Worm (Caenorhabditis elegans) whole organism, L4/young adult: ENCODE results near the gene dlst-1.

Experiments used
- W03F9.2 ChIP-seq: fragments of 150-350 bp; optimal IDR thresholded peaks from 2 replicates; lab custom pipeline; 2014; ENCODE audit warnings: missing biosample characterization, missing genetic modification characterization
- dao-5 ChIP-seq: sonication (generic microtip); optimal IDR thresholded peaks from 2 replicates; lab custom pipeline; 2016; ENCODE audit warnings: missing genotype, missing genetic modification characterization, moderate library complexity, missing compliant biosample characterization
- him-1 ChIP-seq: sonication (generic microtip); optimal IDR thresholded peaks from 2 replicates; lab custom pipeline; 2016; ENCODE audit warnings: missing genotype, missing genetic modification reagents, missing genetic modification characterization, missing compliant biosample characterization

Gene dlst-1

DNA sequence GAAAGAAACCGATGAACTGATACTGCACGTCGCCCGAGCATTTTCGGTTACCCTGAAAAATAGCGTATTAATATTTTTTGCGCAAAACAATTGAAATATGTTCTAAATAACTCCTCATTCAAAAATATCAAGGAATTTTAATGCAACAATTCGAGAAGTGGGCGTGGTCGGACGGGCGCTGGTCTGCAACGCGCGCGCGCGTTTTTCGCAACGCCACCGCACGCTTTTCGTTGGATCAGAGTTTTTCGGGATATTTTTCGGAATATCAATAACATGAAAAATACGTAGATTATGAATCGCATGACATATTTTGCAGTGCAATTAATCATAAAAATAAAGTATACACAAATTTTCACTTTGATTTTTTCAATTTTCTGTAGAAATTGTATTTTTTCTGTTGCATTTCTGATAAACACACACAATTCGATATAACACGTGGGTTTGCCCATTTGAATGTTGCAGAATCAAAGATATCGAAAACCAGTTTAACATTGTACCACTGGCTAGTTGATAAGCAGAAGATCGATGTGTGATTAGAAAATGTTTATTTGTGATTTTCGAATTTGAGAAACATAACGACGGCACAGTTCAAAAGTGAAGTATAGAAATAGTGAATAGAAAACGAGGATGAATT lies at the start of gene dlst-1:
Gene dlst-1, minus strand, starts transcription at position 52 of the 634 bp plus-strand sequence.
- no peak for TF ChIP-seq him-1 (tag; lab: Kevin White, UChicago)
- no peak for TF ChIP-seq W03F9.2 (tag; lab: Kevin White, UChicago)
- TF ChIP-seq dao-5: no peak

DNA sequence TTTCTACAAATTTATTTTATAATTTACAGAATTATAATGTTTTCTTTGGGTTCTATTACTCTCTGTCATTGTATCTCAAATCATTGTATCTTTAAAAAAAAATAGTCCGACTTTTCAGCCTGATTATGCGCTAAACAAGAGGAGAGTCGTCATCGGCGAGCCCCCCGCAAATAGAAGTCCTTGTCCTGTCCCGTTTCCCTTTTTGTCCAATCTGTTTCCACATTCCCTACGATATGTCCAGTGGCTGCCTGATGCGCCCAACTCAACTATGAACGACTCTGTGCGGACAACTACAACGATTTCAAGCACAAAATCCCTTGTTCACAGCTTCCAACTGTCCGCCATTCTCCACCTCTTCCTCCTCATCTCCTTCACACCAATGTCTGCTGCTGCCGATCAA lies 49.1 kb upstream of the dlst-1 start, which contains the start of gene dbl-1:
Gene dbl-1, plus strand, starts transcription at position 119 of the 400 bp plus-strand sequence.
- TF ChIP-seq W03F9.2 (tag; lab: Kevin White, UChicago) (no peak), him-1 (tag; lab: Kevin White, UChicago) (no peak), dao-5 (no peak)

ce11 chrV:6753257-6753656 lies 44.4 kb upstream of the dlst-1 start:
- TF ChIP-seq him-1 (tag; lab: Kevin White, UChicago): no peak
- TF ChIP-seq W03F9.2 (tag; lab: Kevin White, UChicago): no peak
- TF ChIP-seq dao-5: no peak

DNA sequence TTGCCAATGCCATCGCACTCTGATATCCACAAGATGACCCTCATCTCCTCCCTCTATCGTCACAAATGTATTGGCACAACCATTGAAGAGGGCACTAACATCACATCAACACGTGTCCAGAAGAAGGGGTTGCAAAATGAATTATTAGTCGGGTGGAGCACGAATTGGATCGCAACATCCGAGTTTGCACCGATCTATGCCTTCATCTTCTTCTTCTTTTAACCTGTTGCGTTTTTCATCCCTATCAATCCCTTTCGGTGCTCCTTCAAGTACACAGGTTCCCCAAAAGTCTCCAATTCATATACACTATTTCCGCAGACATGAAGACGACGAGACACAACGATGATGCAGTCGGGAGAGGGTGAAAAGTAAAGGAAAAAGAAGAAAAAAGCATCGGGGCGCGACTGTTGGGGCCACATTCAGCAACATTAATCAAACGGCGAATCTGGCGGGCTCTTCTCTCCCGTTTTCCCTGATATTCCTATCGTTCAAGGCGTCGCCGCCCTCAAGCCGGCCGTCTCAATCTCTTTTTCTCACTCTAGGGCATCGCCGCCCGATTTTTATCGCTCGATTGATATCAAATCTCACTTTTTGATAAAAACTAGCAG lies 42.7 kb upstream of the dlst-1 start:
- no peak for TF ChIP-seq him-1 (tag; lab: Kevin White, UChicago)

- TF ChIP-seq dao-5 (no peak), him-1 (tag; lab: Kevin White, UChicago) (no peak), W03F9.2 (tag; lab: Kevin White, UChicago) (no peak)
These were observed 35.9 kb upstream of the dlst-1 start, which contains the start of gene T25F10.3 for ce11 chrV:6744774-6745173. TSS of gene T25F10.3 (plus strand) at chrV:6745081.

DNA sequence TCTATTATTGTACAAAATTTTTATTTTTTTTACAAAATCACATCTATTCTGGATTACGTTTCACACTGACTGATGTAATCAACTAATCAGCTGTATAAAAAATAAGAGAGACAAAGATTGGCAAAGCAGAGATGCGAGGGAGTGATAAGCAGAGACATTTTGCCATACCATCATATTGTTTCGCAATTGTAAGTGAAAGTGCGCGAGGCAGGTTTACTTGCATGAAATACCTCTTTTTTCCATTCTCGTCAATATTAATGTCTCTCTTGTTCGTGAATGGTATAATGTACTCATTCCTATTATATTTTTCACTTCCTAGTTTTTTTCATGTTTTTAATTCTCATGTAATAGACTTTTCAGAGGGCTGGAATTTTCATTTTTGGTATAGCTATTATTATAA lies 28.0 kb upstream of the dlst-1 start:
- TF ChIP-seq W03F9.2 (tag; lab: Kevin White, UChicago): no peak
- no peak for TF ChIP-seq him-1 (tag; lab: Kevin White, UChicago)
- no peak for TF ChIP-seq dao-5

- TF ChIP-seq him-1 (tag; lab: Kevin White, UChicago): no peak
- no peak for TF ChIP-seq dao-5
- TF ChIP-seq W03F9.2 (tag; lab: Kevin White, UChicago): no peak
These were observed 27.2 kb upstream of the dlst-1 start for ce11 chrV:6736108-6736507.

DNA sequence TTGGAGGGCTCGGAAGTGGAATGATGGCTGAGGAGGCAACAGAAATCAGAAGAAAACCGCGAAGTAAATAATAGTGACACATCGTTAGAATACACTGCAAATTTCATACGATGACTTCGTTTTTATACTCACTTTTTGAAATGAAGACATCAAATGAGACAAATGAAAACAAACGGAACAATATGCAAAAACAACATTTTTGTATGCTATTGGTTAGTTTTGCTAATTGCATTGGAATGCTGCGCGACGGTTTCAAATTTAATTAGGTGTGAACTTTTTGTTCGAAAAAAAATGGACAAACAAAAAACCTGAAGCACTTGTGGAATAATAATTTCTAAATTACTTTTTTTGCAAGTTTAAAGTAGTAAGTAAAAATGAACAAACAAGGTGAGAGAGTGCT lies 24.1 kb upstream of the dlst-1 start, which contains the start of gene grl-8:
Gene grl-8, minus strand, starts transcription at position 101 of the 400 bp plus-strand sequence.
- TF ChIP-seq dao-5 (no peak), him-1 (tag; lab: Kevin White, UChicago) (no peak), W03F9.2 (tag; lab: Kevin White, UChicago) (no peak)

- TF ChIP-seq dao-5: no peak
- no peak for TF ChIP-seq him-1 (tag; lab: Kevin White, UChicago)
- no peak for TF ChIP-seq W03F9.2 (tag; lab: Kevin White, UChicago)
These were observed 22.7 kb upstream of the dlst-1 start, which contains the start of gene grl-9 for ce11 chrV:6731594-6731993. TSS of gene grl-9 (minus strand) at chrV:6731694.

DNA sequence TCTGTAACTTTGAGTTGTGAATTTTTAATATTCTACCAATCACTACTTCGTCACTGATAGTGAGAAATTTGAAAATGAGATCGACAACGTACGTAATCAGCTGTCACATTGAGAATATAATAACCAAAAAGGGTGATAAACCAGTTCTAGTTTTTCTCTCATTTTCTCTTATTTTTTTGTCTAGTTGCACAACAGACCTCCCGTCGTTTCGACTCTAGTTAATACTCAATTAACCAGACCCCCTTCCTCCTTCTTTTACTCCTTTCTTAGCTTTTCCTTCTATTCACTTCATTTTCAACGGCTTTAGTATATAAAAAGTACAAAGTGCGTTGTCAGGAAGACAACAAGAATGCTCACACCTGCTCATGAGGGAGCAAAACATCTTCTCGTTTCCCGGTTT lies 18.3 kb upstream of the dlst-1 start, which contains the start of gene ZC487.1:
Gene ZC487.1, plus strand, starts transcription at position 301 of the 400 bp plus-strand sequence.
- TF ChIP-seq W03F9.2 (tag; lab: Kevin White, UChicago): no peak
- no peak for TF ChIP-seq dao-5
- no peak for TF ChIP-seq him-1 (tag; lab: Kevin White, UChicago)

DNA sequence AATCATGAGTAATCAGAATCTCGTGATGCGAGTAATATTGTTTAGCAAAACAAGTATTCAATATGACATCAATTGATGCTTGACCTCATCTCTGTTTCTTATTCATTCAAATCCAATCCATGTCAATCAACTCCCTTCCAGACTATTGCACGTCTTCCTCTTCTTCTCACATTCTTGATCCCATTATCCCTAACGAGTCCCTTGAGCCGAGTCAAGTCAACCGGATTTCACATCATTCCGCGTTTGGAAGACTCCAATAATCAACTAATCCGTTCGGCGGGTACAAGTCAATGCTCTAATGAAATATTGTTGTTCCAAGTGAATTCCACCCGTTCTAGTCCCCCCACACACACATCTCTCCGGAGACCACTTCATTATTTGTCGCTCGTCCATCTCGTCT lies 17.4 kb upstream of the dlst-1 start:
- TF ChIP-seq W03F9.2 (tag; lab: Kevin White, UChicago) (no peak), him-1 (tag; lab: Kevin White, UChicago) (no peak), dao-5 (no peak)

- TF ChIP-seq him-1 (tag; lab: Kevin White, UChicago) (no peak), W03F9.2 (tag; lab: Kevin White, UChicago) (no peak), dao-5 (no peak)
These were observed 13.5 kb upstream of the dlst-1 start, which contains the start of gene ZC487.2 for ce11 chrV:6722378-6722777. TSS of gene ZC487.2 (minus strand) at chrV:6722478.

- TF ChIP-seq W03F9.2 (tag; lab: Kevin White, UChicago): no peak
- no peak for TF ChIP-seq him-1 (tag; lab: Kevin White, UChicago)
- no peak for TF ChIP-seq dao-5
These were observed 9.3 kb upstream of the dlst-1 start, which contains the start of gene srg-30 for ce11 chrV:6718232-6718631. TSS of gene srg-30 (minus strand) at chrV:6718332.

ce11 chrV:6710462-6710861 lies 1.6 kb upstream of the dlst-1 start, which contains the start of gene sna-1:
TSS of gene sna-1 (minus strand) at chrV:6710679.
- TF ChIP-seq dao-5 (no peak), him-1 (tag; lab: Kevin White, UChicago) (no peak), W03F9.2 (tag; lab: Kevin White, UChicago) (no peak)
